Worm (Caenorhabditis elegans) whole organism, L1 larva: ENCODE results near the gene aagr-2.

ENCODE experiments used
- ama-1 ChIP-seq: fragments of 150-350 bp; optimal IDR thresholded peaks from 2 replicates; lab custom pipeline; 2014
- lin-14 ChIP-seq: fragments of 200-800 bp; sonication (Bioruptor generic); optimal IDR thresholded peaks from 2 replicates; lab custom pipeline; 2018; ENCODE audit warnings: mild to moderate bottlenecking, missing genetic modification characterization, moderate library complexity, missing compliant biosample characterization
- lsy-2 ChIP-seq, 2 experiments: fragments of 150-350 bp; optimal IDR thresholded peaks; 2 replicates each; lab custom pipeline; 2014; ENCODE audit warnings: missing biosample characterization in 2 of 2, missing genetic modification characterization in 2 of 2
- mdl-1 ChIP-seq, 2 experiments: fragments of 150-350 bp; optimal IDR thresholded peaks; 2 replicates each; lab custom pipeline; 2014 to 2017; ENCODE audit warnings: missing biosample characterization in 2 of 2, missing genetic modification characterization in 2 of 2, inconsistent platforms in 1 of 2
- mep-1 ChIP-seq: fragments of 150-350 bp; optimal IDR thresholded peaks from 2 replicates; lab custom pipeline; 2014; ENCODE audit warnings: missing biosample characterization, missing genetic modification characterization
- snpc-4 ChIP-seq: fragments of 150-350 bp; optimal IDR thresholded peaks from 2 replicates; lab custom pipeline; 2014; ENCODE audit warnings: missing biosample characterization, missing genetic modification characterization
- unc-130 ChIP-seq: fragments of 150-350 bp; optimal IDR thresholded peaks from 2 replicates; lab custom pipeline; 2017; ENCODE audit warnings: missing biosample characterization, missing genetic modification characterization, inconsistent platforms

DNA sequence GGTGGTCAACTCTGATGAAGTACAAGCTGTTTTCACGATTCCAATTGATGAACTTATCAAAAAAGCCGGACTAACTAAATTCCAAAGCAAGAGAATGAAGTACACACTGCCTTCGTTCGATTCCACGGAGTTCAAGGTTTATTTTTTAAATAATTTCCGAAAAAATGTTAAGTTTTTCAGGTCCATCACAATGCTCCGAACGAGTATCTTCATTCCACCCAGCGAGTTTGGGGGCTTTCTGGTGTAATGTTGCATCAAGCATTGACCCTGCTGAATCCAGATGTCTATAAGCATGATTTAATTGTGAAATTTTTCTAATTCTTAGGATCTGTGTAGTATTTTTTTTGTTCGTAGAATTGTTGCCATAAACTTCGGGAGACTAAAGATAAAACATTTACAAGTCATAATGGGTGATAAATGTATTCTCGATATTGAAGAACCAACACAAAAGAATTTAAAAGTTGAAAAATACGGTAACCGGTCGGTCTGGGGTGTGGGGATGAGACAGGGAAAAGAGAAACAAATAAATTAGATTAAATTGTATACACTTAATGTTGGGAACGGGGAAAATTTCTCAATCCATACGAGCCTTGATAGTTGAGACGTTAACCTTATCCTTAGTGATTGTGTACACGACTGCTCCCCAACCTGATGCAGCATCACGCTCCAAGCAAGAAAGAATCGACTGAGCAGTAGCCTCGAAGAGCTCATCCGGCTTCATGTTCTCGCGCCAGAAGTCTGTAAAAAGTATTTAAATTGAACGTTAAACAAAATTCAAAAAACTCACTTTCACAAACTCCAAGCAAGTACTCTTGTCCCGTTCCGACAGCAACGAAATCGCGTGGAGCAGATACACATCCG lies 29.3 kb upstream of the aagr-2 start:
- TF ChIP-seq ama-1 (lab: Kevin White, UChicago) (no peak), mep-1 (no peak), unc-130 (tag; lab: Kevin White, UChicago) (no peak), snpc-4 (no peak), lin-14 (no peak), mdl-1 (tag; optimal IDR thresholded peaks at IDR 0.05; lab: Kevin White, UChicago) (no peak), lsy-2 (tag; optimal IDR thresholded peaks at IDR 0.05; lab: Kevin White, UChicago) (no peak)
